Worm (Caenorhabditis elegans) whole organism, L1 larva: ENCODE measurements around the gene W02H3.1.

ENCODE experiments used
- ceh-8 ChIP-seq: fragments of 200-800 bp; sonication (Bioruptor generic); optimal IDR thresholded peaks from 2 replicates; lab custom pipeline; 2018; ENCODE audit warnings: mild to moderate bottlenecking, missing genetic modification characterization, moderate library complexity, missing compliant biosample characterization
- ces-1 ChIP-seq: fragments of 150-350 bp; optimal IDR thresholded peaks from 2 replicates; lab custom pipeline; 2014; ENCODE audit warnings: missing biosample characterization, missing genetic modification reagents, missing genetic modification characterization
- nhr-76 ChIP-seq: sonication (generic microtip); optimal IDR thresholded peaks from 2 replicates; lab custom pipeline; 2017; ENCODE audit warnings: missing biosample characterization, missing genetic modification characterization
- nhr-77 ChIP-seq: fragments of 150-350 bp; optimal IDR thresholded peaks from 2 replicates; lab custom pipeline; 2014; ENCODE audit warnings: missing biosample characterization, missing genetic modification characterization
- sptf-1 ChIP-seq: fragments of 150-350 bp; optimal IDR thresholded peaks from 2 replicates; lab custom pipeline; 2014; ENCODE audit warnings: missing biosample characterization, missing genetic modification characterization
- tlp-1 ChIP-seq: fragments of 150-350 bp; optimal IDR thresholded peaks from 2 replicates; lab custom pipeline; 2014; ENCODE audit warnings: missing biosample characterization, missing genetic modification characterization
- unc-86 ChIP-seq: sonication (generic microtip); optimal IDR thresholded peaks from 2 replicates; lab custom pipeline; 2016; ENCODE audit warnings: missing genetic modification characterization, missing compliant biosample characterization
- ztf-4 ChIP-seq: fragments of 150-350 bp; optimal IDR thresholded peaks from 2 replicates; lab custom pipeline; 2014; ENCODE audit warnings: missing biosample characterization, missing genetic modification characterization

ce11 chrX:11136988-11137387, 31.7 kb upstream of the W02H3.1 start:
- TF ChIP-seq ces-1 (GFP tag; lab: Kevin White, UChicago) (no peak), ztf-4 (tag; lab: Kevin White, UChicago) (no peak), unc-86 (tag; lab: Kevin White, UChicago) (no peak), tlp-1 (tag; lab: Kevin White, UChicago) (no peak), nhr-77 (tag; lab: Kevin White, UChicago) (no peak), ceh-8 (GFP tag; lab: Kevin White, UChicago) (no peak), nhr-76 (no peak), sptf-1 (tag; lab: Kevin White, UChicago) (no peak)
